Fruit fly (Drosophila melanogaster) S2 (cell line): ENCODE results near the gene Hml.

Source experiments
- CG8478 ChIP-seq: fragments of >200 bp; optimal IDR thresholded peaks from 2 replicates; lab custom pipeline; 2018
- CTCF ChIP-seq, 2 experiments: fragments of >200 bp; optimal IDR thresholded peaks; 2 replicates each; lab custom pipeline; 2018

DNA sequence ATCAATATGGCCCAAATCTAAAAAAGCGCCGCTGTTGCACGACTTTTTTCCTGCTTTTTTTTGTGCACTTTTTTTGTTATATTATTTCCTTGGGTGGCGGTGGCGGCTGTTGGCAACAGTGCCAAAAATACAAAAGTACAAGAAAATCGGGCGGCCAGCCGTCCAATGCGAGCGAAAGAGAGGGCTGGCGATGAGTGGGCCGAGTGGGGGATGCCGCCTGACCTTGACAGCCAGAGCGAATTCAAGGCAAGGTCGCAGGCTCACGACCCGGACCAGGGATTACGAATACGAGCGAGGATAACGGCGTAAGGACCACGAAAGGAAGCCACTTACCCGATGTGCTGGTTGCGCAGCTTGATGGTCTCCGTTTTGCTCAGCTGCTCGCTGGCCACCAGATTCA, 20.4 kb downstream of the Hml start:
- no peak for TF ChIP-seq CTCF (optimal IDR thresholded peaks at IDR 0.05; lab: Kevin White, UChicago)
- no peak for TF ChIP-seq CG8478 (lab: Kevin White, UChicago)
